Fruit fly (Drosophila melanogaster) whole organism, wandering third instar larva: ENCODE measurements around the gene CG14829.

Source experiments
- CG32264 ChIP-seq: fragments of 200-800 bp; sonication (Bioruptor generic); optimal IDR thresholded peaks from 2 replicates; lab custom pipeline; 2016; ENCODE audit warnings: missing biosample characterization, missing genetic modification characterization
- CG9705 ChIP-seq: fragments of 200-800 bp; sonication (Bioruptor generic); optimal IDR thresholded peaks from 2 replicates; lab custom pipeline; 2018; ENCODE audit warnings: missing biosample characterization, mild to moderate bottlenecking, missing genetic modification characterization
- GATAd ChIP-seq: sonication (Bioruptor generic); optimal IDR thresholded peaks from 2 replicates; lab custom pipeline; 2016; ENCODE audit warnings: missing biosample characterization, missing genetic modification characterization
- Jra ChIP-seq: sonication (Bioruptor generic); optimal IDR thresholded peaks from 2 replicates; lab custom pipeline; 2016; ENCODE audit warnings: missing biosample characterization, missing genetic modification characterization
- OdsH ChIP-seq: fragments of 200-800 bp; sonication (Bioruptor generic); optimal IDR thresholded peaks from 2 replicates; lab custom pipeline; 2016; ENCODE audit warnings: missing biosample characterization, mild to moderate bottlenecking, missing genetic modification characterization
- Rel ChIP-seq, 2 experiments: fragments of 200-800 bp; sonication (Bioruptor generic) in 1 of 2; optimal IDR thresholded peaks; 2 replicates in 1 of 2; 3 replicates in 1 of 2; lab custom pipeline; 2016 to 2019; ENCODE audit warnings: mild to moderate bottlenecking in 2 of 2, missing biosample characterization in 2 of 2, missing genetic modification characterization in 2 of 2, moderate library complexity in 1 of 2
- br ChIP-seq: fragments of 200-800 bp; sonication (Bioruptor generic); optimal IDR thresholded peaks from 2 replicates; lab custom pipeline; 2016; ENCODE audit warnings: missing biosample characterization, missing genetic modification characterization
- brk ChIP-seq: fragments of 200-800 bp; sonication (Bioruptor generic); optimal IDR thresholded peaks from 2 replicates; lab custom pipeline; 2016; ENCODE audit warnings: missing biosample characterization, mild to moderate bottlenecking, missing genetic modification characterization
- ey ChIP-seq: fragments of 200-800 bp; sonication (Bioruptor generic); optimal IDR thresholded peaks from 2 replicates; lab custom pipeline; 2016; ENCODE audit warnings: missing biosample characterization, missing genetic modification characterization
- h ChIP-seq: fragments of 200-800 bp; sonication (Bioruptor generic); optimal IDR thresholded peaks from 3 replicates; lab custom pipeline; 2016; ENCODE audit warnings: missing biosample characterization, mild to moderate bottlenecking, missing genetic modification characterization
- jim ChIP-seq: fragments of 175-275, 200-325 bp; sonication (Bioruptor generic); optimal IDR thresholded peaks from 2 replicates; lab custom pipeline; 2016; ENCODE audit warnings: missing biosample characterization, mild to moderate bottlenecking, missing genetic modification characterization
- lola ChIP-seq: fragments of >200 bp; optimal IDR thresholded peaks from 2 replicates; lab custom pipeline; 2017; ENCODE audit warnings: missing biosample characterization, missing genetic modification characterization
- usp ChIP-seq: fragments of >200 bp; optimal IDR thresholded peaks from 2 replicates; lab custom pipeline; 2017; ENCODE audit warnings: missing biosample characterization, missing genetic modification characterization

DNA sequence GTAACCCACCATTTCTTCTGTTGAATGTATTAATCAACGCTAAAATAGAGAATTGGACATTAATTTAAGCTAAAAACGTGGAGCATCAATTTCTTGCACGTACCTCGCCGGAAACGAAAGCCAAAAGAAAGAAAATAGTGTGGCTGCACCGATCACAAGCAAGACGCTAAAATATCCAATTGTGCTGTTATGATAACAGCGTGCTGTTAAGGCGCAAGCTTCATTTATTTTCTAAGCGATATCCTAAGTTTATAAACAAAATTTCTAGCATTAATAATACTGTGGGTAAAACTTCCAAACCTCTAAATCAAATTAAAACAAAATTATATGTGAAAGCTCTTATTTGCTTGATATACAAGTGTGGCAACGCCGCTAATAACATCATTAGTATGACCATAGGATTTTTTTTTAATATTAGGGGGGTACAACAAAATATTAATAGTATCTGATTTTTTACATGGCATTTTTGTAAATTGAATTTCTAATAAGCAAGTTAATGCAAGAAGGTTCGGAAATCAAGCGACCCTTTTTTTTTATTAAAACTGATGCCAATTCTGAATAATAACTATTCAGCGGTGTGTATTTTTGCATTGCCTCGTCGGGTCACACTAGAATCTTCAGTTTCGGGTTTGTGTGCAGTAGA, 3.4 kb upstream of the CG14829 start, which contains the start of the genes RpL18 and Neos:
- TF ChIP-seq Rel (GFP tag; optimal IDR thresholded peaks at IDR 0.05; lab: Kevin White, UChicago) (no peak), Rel (tag; optimal IDR thresholded peaks at IDR 0.05; lab: Kevin White, UChicago) (peak; percentile 44), brk (GFP tag; lab: Kevin White, UChicago) (no peak), jim (GFP tag; lab: Kevin White, UChicago) (no peak), ey (GFP tag; lab: Kevin White, UChicago) (peak; percentile 67), Jra (GFP tag; lab: Kevin White, UChicago) (peak; percentile 68), h (peak; percentile 77), GATAd (GFP tag; lab: Kevin White, UChicago) (peak; percentile 79), br (GFP tag; lab: Kevin White, UChicago) (peak; percentile 75), OdsH (peak; percentile 28), usp (GFP tag; lab: Kevin White, UChicago) (no peak), CG9705 (GFP tag; lab: Kevin White, UChicago) (peak; percentile 75), lola (GFP tag; lab: Kevin White, UChicago) (no peak), CG32264 (GFP tag; lab: Kevin White, UChicago) (peak; percentile 65)
